Fruit fly (Drosophila melanogaster): ENCODE measurements around the gene MED30.

DNA sequence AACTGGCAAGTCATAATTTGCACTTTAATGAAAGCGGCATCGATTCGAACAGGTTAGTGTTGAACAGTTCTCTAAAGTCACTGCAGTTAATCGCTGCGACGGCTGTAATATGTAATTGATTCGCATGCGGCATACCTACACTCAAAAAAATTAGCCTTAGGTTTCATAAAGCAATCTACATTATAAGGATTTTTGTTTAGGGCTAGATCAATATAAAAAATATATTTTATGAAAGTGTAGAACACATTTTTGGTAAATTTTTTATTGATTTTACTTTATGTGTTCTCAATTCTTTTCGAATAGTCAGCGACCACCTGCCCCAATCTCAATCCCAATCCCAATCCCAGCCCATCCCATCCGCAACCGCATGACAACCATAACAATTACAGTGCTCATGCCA is 4.4 kb upstream of the MED30 start:
- no peak for TF ChIP-seq sage (GFP tag; optimal IDR thresholded peaks at IDR 0.05)
- TF ChIP-seq OdsH (GFP tag; optimal IDR thresholded peaks at IDR 0.05) = no peak
- TF ChIP-seq usp (GFP tag; optimal IDR thresholded peaks at IDR 0.05) = no peak
- no peak for TF ChIP-seq Mio (GFP tag; optimal IDR thresholded peaks at IDR 0.05)
- TF ChIP-seq pan (optimal IDR thresholded peaks at IDR 0.05) = no peak
- no peak for TF ChIP-seq psq (GFP tag; optimal IDR thresholded peaks at IDR 0.05)
